Fruit fly (Drosophila melanogaster) whole organism, adult: ENCODE measurements around the gene Sfp24C1.

ENCODE experiments used
- CG1620 ChIP-seq: fragments of 200-800 bp; sonication (Bioruptor generic); optimal IDR thresholded peaks from 2 replicates; lab custom pipeline; 2016; ENCODE audit warnings: missing biosample characterization, missing genetic modification characterization
- CG33017 ChIP-seq: fragments of 200-800 bp; sonication (Bioruptor generic); optimal IDR thresholded peaks from 2 replicates; lab custom pipeline; 2018; ENCODE audit warnings: missing biosample characterization, mild to moderate bottlenecking, missing genetic modification characterization, moderate library complexity
- CG7045 ChIP-seq: fragments of 200-800 bp; sonication (Bioruptor generic); optimal IDR thresholded peaks from 2 replicates; lab custom pipeline; 2017; ENCODE audit warnings: missing biosample characterization, mild to moderate bottlenecking, missing genetic modification characterization
- CG7101 ChIP-seq: fragments of 200-800 bp; sonication (Bioruptor generic); optimal IDR thresholded peaks from 2 replicates; lab custom pipeline; 2018; ENCODE audit warnings: missing biosample characterization, mild to moderate bottlenecking, missing genetic modification characterization, moderate library complexity
- bab1 ChIP-seq: fragments of 200-800 bp; sonication (Bioruptor generic); optimal IDR thresholded peaks from 3 replicates; lab custom pipeline; 2019; ENCODE audit warnings: missing biosample characterization, mild to moderate bottlenecking, missing genetic modification characterization, moderate library complexity
- cnc ChIP-seq, 2 experiments: fragments of >200 bp; optimal IDR thresholded peaks; 2 replicates each; lab custom pipeline; 2017
- ovo ChIP-seq: fragments of 200-800 bp; sonication (Bioruptor generic); optimal IDR thresholded peaks from 2 replicates; lab custom pipeline; 2016; ENCODE audit warnings: missing biosample characterization, missing genetic modification characterization
- pad ChIP-seq: fragments of 200-800 bp; sonication (Bioruptor generic); optimal IDR thresholded peaks from 3 replicates; lab custom pipeline; 2017; ENCODE audit warnings: missing biosample characterization, missing genetic modification characterization, mild to moderate bottlenecking, moderate library complexity, missing genetic modification reagents
- toe ChIP-seq: fragments of 200-800 bp; sonication (Bioruptor generic); optimal IDR thresholded peaks from 2 replicates; lab custom pipeline; 2016; ENCODE audit warnings: missing biosample characterization, missing genetic modification characterization

- TF ChIP-seq pad (GFP tag; lab: Kevin White, UChicago) (no peak), CG33017 (no peak), toe (GFP tag; lab: Kevin White, UChicago) (no peak), CG7101 (tag; lab: Kevin White, UChicago) (no peak), cnc (optimal IDR thresholded peaks at IDR 0.05; lab: Kevin White, UChicago) (no peak), bab1 (GFP tag; lab: Kevin White, UChicago) (no peak), CG1620 (no peak), CG7045 (no peak), ovo (GFP tag; lab: Kevin White, UChicago) (no peak)
Measured at dm6 chr2L:3700990-3701389, 516 bp downstream of the Sfp24C1 start, which contains the start of gene CG42467.
